Worm (Caenorhabditis elegans) whole organism, L3 larva: ENCODE data around the gene nhr-98.

Source experiments
- R02D3.7 ChIP-seq: fragments of 150-350 bp; optimal IDR thresholded peaks from 2 replicates; lab custom pipeline; 2014; ENCODE audit warnings: missing biosample characterization, missing genetic modification characterization
- ceh-9 ChIP-seq: sonication (generic microtip); optimal IDR thresholded peaks from 2 replicates; lab custom pipeline; 2018; ENCODE audit warnings: missing biosample characterization, missing genetic modification characterization
- daf-12 ChIP-seq: fragments of 150-350 bp; optimal IDR thresholded peaks from 2 replicates; lab custom pipeline; 2014; ENCODE audit warnings: missing biosample characterization, missing genetic modification reagents, missing genetic modification characterization
- egl-27 ChIP-seq: sonication (generic microtip); optimal IDR thresholded peaks from 4 replicates; lab custom pipeline; 2017; ENCODE audit warnings: missing biosample characterization, missing genetic modification reagents, missing genetic modification characterization
- egl-5 ChIP-seq: fragments of 150-350 bp; optimal IDR thresholded peaks from 2 replicates; lab custom pipeline; 2017; ENCODE audit warnings: missing biosample characterization, missing genetic modification reagents, missing genetic modification characterization, inconsistent platforms
- fkh-10 ChIP-seq: sonication (generic microtip); optimal IDR thresholded peaks from 2 replicates; lab custom pipeline; 2017; ENCODE audit warnings: missing biosample characterization, missing genetic modification reagents, missing genetic modification characterization
- fos-1 ChIP-seq: fragments of 150-350 bp; optimal IDR thresholded peaks from 2 replicates; lab custom pipeline; 2014; ENCODE audit warnings: missing biosample characterization, missing genetic modification characterization
- mdl-1 ChIP-seq: fragments of 150-350 bp; optimal IDR thresholded peaks from 2 replicates; lab custom pipeline; 2014; ENCODE audit warnings: missing biosample characterization, missing genetic modification characterization
- nhr-11 ChIP-seq: fragments of 150-350 bp; optimal IDR thresholded peaks from 2 replicates; lab custom pipeline; 2014; ENCODE audit warnings: missing biosample characterization, missing genetic modification characterization
- nhr-23 ChIP-seq: fragments of 150-350 bp; optimal IDR thresholded peaks from 2 replicates; lab custom pipeline; 2014; ENCODE audit warnings: missing biosample characterization, missing genetic modification reagents, missing genetic modification characterization
- nhr-237 ChIP-seq: fragments of 150-350 bp; optimal IDR thresholded peaks from 2 replicates; lab custom pipeline; 2014; ENCODE audit warnings: missing biosample characterization, missing genetic modification characterization
- nhr-28 ChIP-seq: fragments of 150-350 bp; optimal IDR thresholded peaks from 2 replicates; lab custom pipeline; 2014; ENCODE audit warnings: missing biosample characterization, missing genetic modification characterization
- nhr-43 ChIP-seq: sonication (generic microtip); optimal IDR thresholded peaks from 2 replicates; lab custom pipeline; 2016; ENCODE audit warnings: mild to moderate bottlenecking, missing genetic modification characterization, missing compliant biosample characterization; ENCODE audit not compliant: poor library complexity, severe bottlenecking

The nhr-98 gene

DNA sequence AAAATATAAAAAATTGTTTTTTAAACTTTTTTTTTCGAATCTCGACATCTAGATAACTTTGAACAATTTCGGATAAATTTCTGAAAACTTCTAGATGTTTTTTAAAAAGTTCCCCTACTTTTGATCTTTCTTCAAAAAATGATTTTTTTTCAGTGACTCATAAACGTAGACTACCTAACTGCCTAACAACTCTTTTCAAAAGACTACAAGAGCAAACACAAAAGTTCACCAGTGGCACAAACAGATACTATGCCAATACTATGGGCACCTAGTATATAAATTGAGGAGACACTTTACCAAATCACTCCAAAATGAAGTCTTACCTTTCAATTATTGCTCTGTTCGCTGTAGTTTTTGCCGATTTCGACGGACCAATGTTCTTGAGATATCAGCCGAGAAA, 50.1 kb downstream of the nhr-98 start, which contains the start of gene srlf-35:
srlf-35 (plus strand) TSS at position 301 of the 400 bp plus-strand sequence.
- TF ChIP-seq ceh-9 (tag; lab: Kevin White, UChicago), result no peak
- TF ChIP-seq nhr-11 (tag; lab: Kevin White, UChicago), result no peak
- no peak for TF ChIP-seq fos-1 (tag; lab: Kevin White, UChicago)
- TF ChIP-seq nhr-28, result no peak
- no peak for TF ChIP-seq mdl-1 (tag; lab: Kevin White, UChicago)
- TF ChIP-seq fkh-10 (GFP tag; lab: Kevin White, UChicago), result no peak
- no peak for TF ChIP-seq R02D3.7 (tag; lab: Kevin White, UChicago)
- no peak for TF ChIP-seq nhr-23 (tag; lab: Kevin White, UChicago)
- no peak for TF ChIP-seq nhr-237
- no peak for TF ChIP-seq egl-5 (tag; lab: Kevin White, UChicago)
- no peak for TF ChIP-seq egl-27 (tag; lab: Kevin White, UChicago)

DNA sequence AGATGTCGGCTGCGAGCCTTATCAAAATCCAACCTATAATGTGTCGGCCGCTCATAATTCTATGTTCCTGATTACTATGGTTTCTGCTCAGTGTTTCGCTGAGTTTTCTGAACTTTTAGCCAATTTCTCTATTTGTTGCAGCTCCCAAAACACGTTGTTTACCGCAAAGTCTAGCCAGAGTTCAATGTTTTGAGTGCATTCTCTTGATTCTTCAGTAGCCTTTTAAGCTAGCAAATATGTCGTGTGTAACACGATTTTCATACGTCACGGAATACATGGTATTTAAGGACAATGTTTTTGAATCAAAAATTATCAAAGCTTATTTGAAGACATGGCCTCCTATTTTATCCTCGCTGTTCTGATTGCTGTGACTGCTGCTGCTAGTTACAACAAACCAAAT, 51.5 kb downstream of the nhr-98 start, which contains the start of gene srlf-19:
srlf-19 (plus strand) TSS at position 301 of the 400 bp plus-strand sequence.
- TF ChIP-seq daf-12 (tag; lab: Kevin White, UChicago), result no peak
- no peak for TF ChIP-seq nhr-43 (tag; lab: Kevin White, UChicago)
